Worm (Caenorhabditis elegans) whole organism, L1 larva: Measurements from ENCODE around the gene cgh-1.

Source experiments
- lin-13 ChIP-seq: fragments of 150-350 bp; optimal IDR thresholded peaks from 2 replicates; lab custom pipeline; 2014; ENCODE audit warnings: missing biosample characterization, missing genetic modification reagents, missing genetic modification characterization
- pag-3 ChIP-seq: sonication (generic microtip); optimal IDR thresholded peaks from 2 replicates; lab custom pipeline; 2017; ENCODE audit warnings: missing genetic modification characterization, mild to moderate bottlenecking, missing compliant biosample characterization, antibody characterized with exemption, borderline replicate concordance; ENCODE audit not compliant: insufficient read depth
- pqm-1 ChIP-seq: sonication (generic microtip); optimal IDR thresholded peaks from 3 replicates; lab custom pipeline; 2017; ENCODE audit warnings: missing biosample characterization, missing genetic modification characterization
- unc-30 ChIP-seq: sonication (generic microtip); optimal IDR thresholded peaks from 2 replicates; lab custom pipeline; 2017; ENCODE audit warnings: missing biosample characterization, missing genetic modification characterization
- unc-86 ChIP-seq: sonication (generic microtip); optimal IDR thresholded peaks from 2 replicates; lab custom pipeline; 2016; ENCODE audit warnings: missing genetic modification characterization, missing compliant biosample characterization

ce11 chrIII:7491931-7492330, 5.7 kb downstream of the cgh-1 start:
- TF ChIP-seq pqm-1 (tag; lab: Kevin White, UChicago) (no peak), unc-86 (tag; lab: Kevin White, UChicago) (no peak), pag-3 (no peak), lin-13 (GFP tag; lab: Kevin White, UChicago) (no peak), unc-30 (tag; lab: Kevin White, UChicago) (no peak)
